Fruit fly (Drosophila melanogaster) whole organism, embryonic: ENCODE results near the gene CG8117.
A peak's percentile ranks its signal among the peaks of the same experiment; 100 is the strongest.

Experiments used
- Ada2b ChIP-seq: fragments of 200-800 bp; sonication (Bioruptor generic); IDR thresholded peaks from 2 replicates; pipeline ENCODE4 v1.3.6; 2022; ENCODE audit warnings: missing biosample characterization, missing genetic modification characterization
- B-H2 ChIP-seq: fragments of 200-800 bp; sonication (Bioruptor generic); optimal IDR thresholded peaks from 2 replicates; lab custom pipeline; 2018; ENCODE audit warnings: missing biosample characterization, mild to moderate bottlenecking, missing genetic modification characterization
- Bdp1 ChIP-seq: fragments of 200-800 bp; sonication (Bioruptor generic); optimal IDR thresholded peaks from 3 replicates; lab custom pipeline; 2016; ENCODE audit warnings: missing biosample characterization, missing genetic modification characterization
- Bgb ChIP-seq: fragments of 200-800 bp; sonication (Bioruptor generic); IDR thresholded peaks from 2 replicates; pipeline ENCODE4 v1.3.6; 2022; ENCODE audit warnings: missing biosample characterization, missing genetic modification characterization; ENCODE audit not compliant: partially characterized antibody
- CG10147 ChIP-seq: fragments of 200-800 bp; sonication (Bioruptor generic); optimal IDR thresholded peaks from 2 replicates; lab custom pipeline; 2019; ENCODE audit warnings: missing biosample characterization, mild to moderate bottlenecking, missing genetic modification characterization, moderate library complexity
- CG11456 ChIP-seq: fragments of 200-800 bp; sonication (Bioruptor generic); IDR thresholded peaks from 3 replicates; pipeline ENCODE4 v1.3.6; 2022; ENCODE audit warnings: missing biosample characterization, missing genetic modification characterization
- CG11504 ChIP-seq: fragments of 200-800 bp; sonication (Bioruptor generic); optimal IDR thresholded peaks from 3 replicates; lab custom pipeline; 2019; ENCODE audit warnings: missing biosample characterization, mild to moderate bottlenecking, missing genetic modification characterization, moderate library complexity
- CG12942 ChIP-seq: fragments of 200-800 bp; sonication (Bioruptor generic); optimal IDR thresholded peaks from 3 replicates; lab custom pipeline; 2016; ENCODE audit warnings: missing biosample characterization, missing genetic modification characterization
- CG13775 ChIP-seq: fragments of 200-800 bp; sonication (Bioruptor generic); optimal IDR thresholded peaks from 3 replicates; lab custom pipeline; 2017; ENCODE audit warnings: missing biosample characterization, mild to moderate bottlenecking, missing genetic modification characterization
- CG15269 ChIP-seq: fragments of 200-800 bp; sonication (Bioruptor generic); optimal IDR thresholded peaks from 2 replicates; lab custom pipeline; 2018; ENCODE audit warnings: missing biosample characterization, mild to moderate bottlenecking, missing genetic modification characterization, moderate library complexity
- CG1832 ChIP-seq: fragments of 200-800 bp; sonication (Bioruptor generic); optimal IDR thresholded peaks from 2 replicates; lab custom pipeline; 2017; ENCODE audit warnings: missing biosample characterization, mild to moderate bottlenecking, missing genetic modification characterization, inconsistent platforms
- CG2120 ChIP-seq: fragments of 200-800 bp; sonication (Bioruptor generic); optimal IDR thresholded peaks from 3 replicates; lab custom pipeline; 2016; ENCODE audit warnings: missing biosample characterization, missing genetic modification characterization
- CG2875 ChIP-seq: fragments of 200-800 bp; sonication (Bioruptor generic); optimal IDR thresholded peaks from 2 replicates; lab custom pipeline; 2017; ENCODE audit warnings: missing biosample characterization, mild to moderate bottlenecking, missing genetic modification characterization, missing genetic modification reagents
- CG31224 ChIP-seq: fragments of 200-800 bp; sonication (Bioruptor generic); IDR thresholded peaks from 2 replicates; pipeline ENCODE4 v1.3.6; 2022; ENCODE audit warnings: missing biosample characterization, missing genetic modification characterization
- CG3163 ChIP-seq: fragments of 200-800 bp; sonication (Bioruptor generic); optimal IDR thresholded peaks from 3 replicates; lab custom pipeline; 2016; ENCODE audit warnings: missing biosample characterization, missing genetic modification characterization
- CG3847 ChIP-seq: fragments of 200-800 bp; sonication (Bioruptor generic); IDR thresholded peaks from 2 replicates; pipeline ENCODE4 v1.3.6; 2022; ENCODE audit warnings: missing biosample characterization, missing genetic modification characterization
- CG3995 ChIP-seq: fragments of 200-800 bp; sonication (Bioruptor generic); optimal IDR thresholded peaks from 3 replicates; lab custom pipeline; 2016; ENCODE audit warnings: missing biosample characterization, missing genetic modification characterization
- CG4282 ChIP-seq: fragments of 200-800 bp; sonication (Bioruptor generic); optimal IDR thresholded peaks from 2 replicates; lab custom pipeline; 2016; ENCODE audit warnings: missing biosample characterization, missing genetic modification characterization
- CG6272 ChIP-seq: fragments of 200-800 bp; sonication (Bioruptor generic); IDR thresholded peaks from 2 replicates; pipeline ENCODE4 v1.3.6; 2022; ENCODE audit warnings: missing biosample characterization, missing genetic modification characterization
- CG6813 ChIP-seq: fragments of 200-800 bp; sonication (Bioruptor generic); optimal IDR thresholded peaks from 2 replicates; lab custom pipeline; 2017; ENCODE audit warnings: missing biosample characterization, missing genetic modification characterization, mild to moderate bottlenecking, moderate library complexity, missing genetic modification reagents
- CG8359 ChIP-seq: fragments of 200-800 bp; sonication (Bioruptor generic); optimal IDR thresholded peaks from 2 replicates; lab custom pipeline; 2017; ENCODE audit warnings: missing biosample characterization, mild to moderate bottlenecking, missing genetic modification characterization, borderline replicate concordance
- Doc2 ChIP-seq: fragments of 200-800 bp; sonication (Bioruptor generic); IDR thresholded peaks from 2 replicates; pipeline ENCODE4 v1.3.6; 2022; ENCODE audit warnings: missing biosample characterization, missing genetic modification characterization
- Ets65A ChIP-seq: fragments of 200-800 bp; sonication (Bioruptor generic); peaks from one replicate; lab custom pipeline; 2016; ENCODE audit warnings: missing biosample characterization, missing genetic modification characterization
- Ets97D ChIP-seq: fragments of 200-800 bp; sonication (Bioruptor generic); optimal IDR thresholded peaks from 3 replicates; lab custom pipeline; 2016; ENCODE audit warnings: missing biosample characterization, missing genetic modification characterization
- Fer3 ChIP-seq: fragments of 200-800 bp; sonication (Bioruptor generic); optimal IDR thresholded peaks from 2 replicates; lab custom pipeline; 2018; ENCODE audit warnings: missing biosample characterization, mild to moderate bottlenecking, missing genetic modification characterization, moderate library complexity
- Gsc ChIP-seq: fragments of 200-800 bp; sonication (Bioruptor generic); IDR thresholded peaks from 2 replicates; pipeline ENCODE4 v1.3.6; 2022; ENCODE audit warnings: missing biosample characterization, missing genetic modification characterization
- HHEX ChIP-seq: fragments of 200-800 bp; sonication (Bioruptor generic); optimal IDR thresholded peaks from 3 replicates; lab custom pipeline; 2017; ENCODE audit warnings: missing biosample characterization, mild to moderate bottlenecking, missing genetic modification characterization, missing genetic modification reagents
- HLHmδ ChIP-seq: fragments of 200-800 bp; sonication (Bioruptor generic); optimal IDR thresholded peaks from 2 replicates; lab custom pipeline; 2018; ENCODE audit warnings: missing biosample characterization, mild to moderate bottlenecking, missing genetic modification characterization, moderate library complexity
- Jarid2 ChIP-seq: fragments of 200-800 bp; sonication (Bioruptor generic); optimal IDR thresholded peaks from 3 replicates; lab custom pipeline; 2017; ENCODE audit warnings: mild to moderate bottlenecking, missing biosample characterization, missing genetic modification reagents, missing genetic modification characterization
- Kr ChIP-seq: fragments of 200-800 bp; sonication (Bioruptor generic); optimal IDR thresholded peaks from 2 replicates; lab custom pipeline; 2017; ENCODE audit warnings: missing biosample characterization, mild to moderate bottlenecking, missing genetic modification characterization
- Sin3A ChIP-seq: fragments of >200 bp; optimal IDR thresholded peaks from 2 replicates; lab custom pipeline; 2018
- Sry-β ChIP-seq: fragments of 200-800 bp; sonication (Bioruptor generic); optimal IDR thresholded peaks from 2 replicates; lab custom pipeline; 2018; ENCODE audit warnings: missing biosample characterization, mild to moderate bottlenecking, missing genetic modification characterization, moderate library complexity
- bsh ChIP-seq, 2 experiments: fragments of 200-800 bp; sonication (Bioruptor generic); optimal IDR thresholded peaks; 2 replicates each; lab custom pipeline; 2017 to 2018; ENCODE audit warnings: mild to moderate bottlenecking in 2 of 2, missing biosample characterization in 2 of 2, missing genetic modification characterization in 2 of 2, moderate library complexity in 1 of 2
- cato ChIP-seq: fragments of 200-800 bp; sonication (Bioruptor generic); optimal IDR thresholded peaks from 2 replicates; lab custom pipeline; 2016; ENCODE audit warnings: missing biosample characterization, missing genetic modification characterization, borderline replicate concordance
- dimm ChIP-seq: fragments of 200-800 bp; sonication (Bioruptor generic); IDR thresholded peaks from 2 replicates; pipeline ENCODE4 v1.3.6; 2022; ENCODE audit warnings: missing biosample characterization, missing genetic modification characterization
- esg ChIP-seq: fragments of 200-800 bp; sonication (Bioruptor generic); conservative IDR thresholded peaks from 2 replicates; pipeline ENCODE4 v1.3.6; 2022; ENCODE audit warnings: missing biosample characterization, missing genetic modification characterization
- eve ChIP-seq, 2 experiments: fragments of >200 bp; optimal IDR thresholded peaks; 2 replicates each; lab custom pipeline; 2017; ENCODE audit warnings: missing biosample characterization in 2 of 2, missing genetic modification characterization in 2 of 2
- eyg ChIP-seq: fragments of 200-800 bp; sonication (Bioruptor generic); optimal IDR thresholded peaks from 3 replicates; lab custom pipeline; 2016; ENCODE audit warnings: missing biosample characterization, missing genetic modification characterization
- fd64A ChIP-seq: fragments of 200-800 bp; sonication (Bioruptor generic); optimal IDR thresholded peaks from 3 replicates; lab custom pipeline; 2018; ENCODE audit warnings: missing biosample characterization, mild to moderate bottlenecking, missing genetic modification characterization
- ftz-f1 ChIP-seq: fragments of 200-800 bp; sonication (Bioruptor generic); optimal IDR thresholded peaks from 2 replicates; lab custom pipeline; 2016; ENCODE audit warnings: missing biosample characterization, missing genetic modification characterization
- insv ChIP-seq, 2 experiments: fragments of 200-800 bp; sonication (Bioruptor generic); optimal IDR thresholded peaks; 3 replicates each; lab custom pipeline; 2016 to 2018; ENCODE audit warnings: missing biosample characterization in 2 of 2, missing genetic modification characterization in 2 of 2
- nerfin-1 ChIP-seq: fragments of 200-800 bp; sonication (Bioruptor generic); optimal IDR thresholded peaks from 3 replicates; lab custom pipeline; 2019; ENCODE audit warnings: missing biosample characterization, mild to moderate bottlenecking, missing genetic modification characterization, moderate library complexity
- org-1 ChIP-seq: fragments of 200-800 bp; sonication (Bioruptor generic); optimal IDR thresholded peaks from 2 replicates; lab custom pipeline; 2017; ENCODE audit warnings: missing biosample characterization, missing genetic modification characterization
- pan ChIP-seq, 4 experiments: fragments of >200 bp in 3 of 4; fragments of 200-800 bp in 1 of 4; sonication (Bioruptor generic) in 1 of 4; optimal IDR thresholded peaks in 3 of 4; IDR thresholded peaks in 1 of 4; 2 replicates each; pipeline versions ENCODE4 v1.3.6 to Lab custom; 2017 to 2022; ENCODE audit warnings: missing biosample characterization in 2 of 4, missing genetic modification characterization in 2 of 4, mixed read lengths in 1 of 4
- peb ChIP-seq: fragments of 200-800 bp; sonication (Bioruptor generic); IDR thresholded peaks from 2 replicates; pipeline ENCODE4 v1.3.6; 2022; ENCODE audit warnings: missing biosample characterization, missing genetic modification characterization
- shn ChIP-seq: fragments of 200-800 bp; sonication (Bioruptor generic); optimal IDR thresholded peaks from 3 replicates; lab custom pipeline; 2016; ENCODE audit warnings: missing biosample characterization, missing genetic modification characterization
- sob ChIP-seq: fragments of 200-800 bp; sonication (Bioruptor generic); IDR thresholded peaks from 2 replicates; pipeline ENCODE4 v1.3.6; 2022; ENCODE audit warnings: missing biosample characterization, missing genetic modification characterization
- stc ChIP-seq: fragments of 200-800 bp; sonication (Bioruptor generic); IDR thresholded peaks from 2 replicates; pipeline ENCODE4 v1.3.6; 2022; ENCODE audit warnings: missing biosample characterization, missing genetic modification characterization
- stwl ChIP-seq: fragments of 200-800 bp; sonication (Bioruptor generic); optimal IDR thresholded peaks from 3 replicates; lab custom pipeline; 2018; ENCODE audit warnings: missing biosample characterization, mild to moderate bottlenecking, missing genetic modification characterization, moderate library complexity
- tx ChIP-seq: fragments of 200-800 bp; sonication (Bioruptor generic); optimal IDR thresholded peaks from 2 replicates; lab custom pipeline; 2016; ENCODE audit warnings: missing biosample characterization, missing genetic modification characterization
- zen2 ChIP-seq: fragments of 200-800 bp; sonication (Bioruptor generic); IDR thresholded peaks from 3 replicates; pipeline ENCODE4 v1.3.6; 2022; ENCODE audit warnings: missing biosample characterization, missing genetic modification characterization; ENCODE audit not compliant: partially characterized antibody

The CG8117 gene

DNA sequence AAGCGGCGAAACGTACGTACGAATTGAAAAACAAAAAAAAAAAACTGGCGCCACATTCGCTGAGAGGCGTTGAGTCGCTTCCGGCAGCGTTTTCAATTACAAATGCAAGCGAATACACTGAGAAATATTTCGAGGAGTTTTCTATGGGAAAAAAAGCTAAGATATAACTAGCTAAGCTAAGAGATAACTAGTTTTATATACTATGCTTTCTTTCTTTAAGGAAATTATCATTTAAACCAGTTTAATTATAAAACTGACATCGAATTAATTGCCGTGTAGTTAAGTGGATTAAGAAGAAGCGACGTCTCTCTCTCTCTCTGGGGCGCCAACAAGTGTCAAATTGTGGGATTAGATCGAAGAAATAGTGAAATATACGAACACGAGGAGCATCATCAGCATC is 28.6 kb upstream of the CG8117 start (continued):
- TF ChIP-seq bsh (GFP tag; optimal IDR thresholded peaks at IDR 0.05; lab: Kevin White, UChicago) (peak in 1 of 2 experiments; percentile 78), zen2 (GFP tag; lab: Robert Waterston, UW) (no peak), fd64A (GFP tag; lab: Kevin White, UChicago) (no peak), Sry-β (no peak), peb (GFP tag; lab: Robert Waterston, UW) (0 out of 2 replicates have a peak, but pooled peaks have one; percentile 27), CG6272 (GFP tag; lab: Robert Waterston, UW) (no peak), CG4282 (GFP tag; lab: Kevin White, UChicago) (no peak), CG8359 (no peak), CG2120 (GFP tag; lab: Kevin White, UChicago) (peak; percentile 27), Ets65A (peak; percentile 57), Kr (GFP tag; lab: Kevin White, UChicago) (no peak), sob (peak; percentile 51; the same call in 1 of the 2 replicates), CG13775 (GFP tag; lab: Kevin White, UChicago) (peak; percentile 40), cato (no peak), CG3995 (GFP tag; lab: Kevin White, UChicago) (no peak), stc (GFP tag; lab: Robert Waterston, UW) (peak; percentile 70), CG15269 (peak; percentile 69), Ada2b (GFP tag; lab: Robert Waterston, UW) (no peak), CG31224 (GFP tag; lab: Robert Waterston, UW) (no peak), CG6813 (GFP tag; lab: Kevin White, UChicago) (peak; percentile 34), CG1832 (no peak), pan (optimal IDR thresholded peaks at IDR 0.05; lab: Kevin White, UChicago) (no peak), pan (GFP tag; optimal IDR thresholded peaks at IDR 0.05 in 1 of 2, IDR thresholded peaks at IDR 0.05 in 1 of 2) (peak in 1 of 2 experiments; percentile 70), Jarid2 (GFP tag; lab: Kevin White, UChicago) (no peak), insv (GFP tag; optimal IDR thresholded peaks at IDR 0.05; lab: Kevin White, UChicago) (no peak), CG11456 (no peak), ftz-f1 (GFP tag; lab: Kevin White, UChicago) (no peak), B-H2 (no peak), HHEX (GFP tag; lab: Kevin White, UChicago) (peak; percentile 2), Fer3 (tag; lab: Kevin White, UChicago) (peak; percentile 43), CG2875 (GFP tag; lab: Kevin White, UChicago) (peak; percentile 43), eyg (GFP tag; lab: Kevin White, UChicago) (no peak), CG12942 (GFP tag; lab: Kevin White, UChicago) (peak; percentile 35), Ets97D (GFP tag; lab: Kevin White, UChicago) (no peak), Gsc (no peak), Bdp1 (GFP tag; lab: Kevin White, UChicago) (no peak), nerfin-1 (tag; lab: Kevin White, UChicago) (peak; percentile 35), CG10147 (GFP tag; lab: Kevin White, UChicago) (peak; percentile 14), CG3163 (no peak), Doc2 (no peak), eve (GFP tag; optimal IDR thresholded peaks at IDR 0.05; lab: Kevin White, UChicago) (peak in 1 of 2 experiments; percentile 10), esg (GFP tag; lab: Robert Waterston, UW) (peak; percentile 39; the same call in 1 of the 2 replicates), CG11504 (tag; lab: Kevin White, UChicago) (peak; percentile 81), Bgb (GFP tag; lab: Robert Waterston, UW) (no peak), stwl (no peak), dimm (GFP tag; lab: Robert Waterston, UW) (no peak; the same call in 1 of the 2 replicates), Sin3A (no peak), HLHmδ (no peak), org-1 (GFP tag; lab: Kevin White, UChicago) (peak; percentile 26), tx (GFP tag; lab: Kevin White, UChicago) (no peak), shn (GFP tag; lab: Kevin White, UChicago) (no peak), CG3847 (GFP tag; lab: Robert Waterston, UW) (no peak)
